Worm (Caenorhabditis elegans) whole organism, young adult: ENCODE measurements around the gene srh-111.
A peak's percentile ranks its signal among the peaks of the same experiment; 100 is the strongest.
"Not testable (repeated sequence)": the region's sequence is repeated elsewhere in the genome, so short reads cannot be mapped to it uniquely, and the experiment has no call there.

Experiments used
- B0019.2 ChIP-seq: fragments of 200-800 bp; sonication (Bioruptor generic); conservative IDR thresholded peaks from 2 replicates; pipeline ENCODE4 v1.3.6; 2022; ENCODE audit warnings: missing genetic modification reagents, missing genetic modification characterization, missing compliant biosample characterization
- C06A6.2 ChIP-seq: fragments of 200-800 bp; sonication (Bioruptor generic); conservative IDR thresholded peaks from 2 replicates; pipeline ENCODE4 v1.3.6; 2022; ENCODE audit warnings: missing genetic modification characterization, missing compliant biosample characterization
- C17E4.6 ChIP-seq: fragments of 200-800 bp; sonication (Bioruptor generic); IDR thresholded peaks from 2 replicates; pipeline ENCODE4 v1.3.6; 2022; ENCODE audit warnings: missing genetic modification reagents, missing genetic modification characterization, missing compliant biosample characterization
- F52B5.7 ChIP-seq: sonication (generic microtip); optimal IDR thresholded peaks from 2 replicates; lab custom pipeline; 2016; ENCODE audit warnings: mild to moderate bottlenecking, missing genetic modification characterization, missing compliant biosample characterization
- T07F8.4 ChIP-seq: sonication (generic microtip); optimal IDR thresholded peaks from 2 replicates; lab custom pipeline; 2016; ENCODE audit warnings: mild to moderate bottlenecking, missing genetic modification characterization, moderate library complexity, missing compliant biosample characterization
- Y79H2A.3 ChIP-seq: fragments of 200-800 bp; sonication (Bioruptor generic); conservative IDR thresholded peaks from 2 replicates; pipeline ENCODE4 v1.3.6; 2022; ENCODE audit warnings: missing genetic modification reagents, missing genetic modification characterization, missing compliant biosample characterization
- aptf-2 ChIP-seq: fragments of 200-800 bp; sonication (Bioruptor generic); conservative IDR thresholded peaks from 2 replicates; pipeline ENCODE4 v1.3.6; 2022; ENCODE audit warnings: missing genetic modification reagents, missing genetic modification characterization, missing compliant biosample characterization
- bed-1 ChIP-seq: fragments of 200-800 bp; sonication (Bioruptor generic); IDR thresholded peaks from 2 replicates; pipeline ENCODE4 v1.3.6; 2022; ENCODE audit warnings: missing genetic modification reagents, missing genetic modification characterization, missing compliant biosample characterization
- ccch-3 ChIP-seq: fragments of 200-800 bp; sonication (Bioruptor generic); optimal IDR thresholded peaks from 2 replicates; lab custom pipeline; 2018; ENCODE audit warnings: mild to moderate bottlenecking, missing genetic modification characterization, missing compliant biosample characterization
- cebp-1 ChIP-seq, 2 experiments: fragments of 200-800 bp in 1 of 2; sonication (Bioruptor generic) in 1 of 2; sonication (generic microtip) in 1 of 2; IDR thresholded peaks in 1 of 2; optimal IDR thresholded peaks in 1 of 2; 2 replicates each; pipeline versions ENCODE4 v1.3.6 to Lab custom; 2017 to 2022; ENCODE audit warnings: missing compliant biosample characterization in 2 of 2, missing genetic modification characterization in 2 of 2, mild to moderate bottlenecking in 1 of 2, missing genetic modification reagents in 1 of 2, moderate library complexity in 1 of 2
- cebp-2 ChIP-seq: fragments of 200-800 bp; sonication (Bioruptor generic); IDR thresholded peaks from 2 replicates; pipeline ENCODE4 v1.3.6; 2022; ENCODE audit warnings: missing genetic modification characterization, missing compliant biosample characterization
- ceh-79 ChIP-seq: sonication (generic microtip); optimal IDR thresholded peaks from 2 replicates; lab custom pipeline; 2017; ENCODE audit warnings: mild to moderate bottlenecking, missing genetic modification characterization, missing compliant biosample characterization
- chd-7 ChIP-seq: sonication (generic microtip); optimal IDR thresholded peaks from 2 replicates; lab custom pipeline; 2016; ENCODE audit warnings: mild to moderate bottlenecking, missing genetic modification characterization, moderate library complexity, missing compliant biosample characterization
- egl-44 ChIP-seq: fragments of 200-800 bp; sonication (Bioruptor generic); IDR thresholded peaks from 2 replicates; pipeline ENCODE4 v1.3.6; 2022; ENCODE audit warnings: missing genetic modification reagents, missing genetic modification characterization, missing compliant biosample characterization
- ets-4 ChIP-seq: fragments of 200-800 bp; sonication (Bioruptor generic); optimal IDR thresholded peaks from 2 replicates; lab custom pipeline; 2018; ENCODE audit warnings: mild to moderate bottlenecking, missing genetic modification characterization, missing compliant biosample characterization
- him-1 ChIP-seq: sonication (generic microtip); optimal IDR thresholded peaks from 2 replicates; lab custom pipeline; 2016; ENCODE audit warnings: missing genotype, missing genetic modification reagents, missing genetic modification characterization, missing compliant biosample characterization
- hlh-12 ChIP-seq: sonication (generic microtip); optimal IDR thresholded peaks from 2 replicates; lab custom pipeline; 2016; ENCODE audit warnings: missing genetic modification characterization, missing compliant biosample characterization
- hlh-26 ChIP-seq: fragments of 200-800 bp; sonication (Bioruptor generic); conservative IDR thresholded peaks from 2 replicates; pipeline ENCODE4 v1.3.6; 2022; ENCODE audit warnings: missing genetic modification reagents, missing genetic modification characterization, missing compliant biosample characterization
- hrde-1 ChIP-seq: sonication (generic microtip); optimal IDR thresholded peaks from 2 replicates; lab custom pipeline; 2016; ENCODE audit warnings: missing genetic modification characterization, mild to moderate bottlenecking, missing compliant biosample characterization, moderate library complexity, missing genotype, missing genetic modification reagents, borderline replicate concordance
- hsf-1 ChIP-seq: fragments of 200-800 bp; sonication (Bioruptor generic); IDR thresholded peaks from 2 replicates; pipeline ENCODE4 v1.3.6; 2022; ENCODE audit warnings: missing genetic modification reagents, missing genetic modification characterization, missing compliant biosample characterization
- let-607 ChIP-seq, 2 experiments: fragments of 200-800 bp in 1 of 2; sonication (Bioruptor generic) in 1 of 2; sonication (generic microtip) in 1 of 2; optimal IDR thresholded peaks; 2 replicates each; lab custom pipeline; 2016 to 2018; ENCODE audit warnings: mild to moderate bottlenecking in 2 of 2, missing compliant biosample characterization in 2 of 2, missing genetic modification characterization in 2 of 2, moderate library complexity in 2 of 2, missing genotype in 1 of 2
- lin-26 ChIP-seq: fragments of 200-800 bp; sonication (Bioruptor generic); IDR thresholded peaks from 2 replicates; pipeline ENCODE4 v1.3.6; 2022; ENCODE audit warnings: missing genetic modification reagents, missing genetic modification characterization, missing compliant biosample characterization
- lsl-1 ChIP-seq: fragments of 200-800 bp; sonication (Bioruptor generic); optimal IDR thresholded peaks from 2 replicates; lab custom pipeline; 2018; ENCODE audit warnings: mild to moderate bottlenecking, missing genetic modification characterization, moderate library complexity, missing compliant biosample characterization
- madf-3 ChIP-seq: fragments of 200-800 bp; sonication (Bioruptor generic); IDR thresholded peaks from 2 replicates; pipeline ENCODE4 v1.3.6; 2022; ENCODE audit warnings: missing genetic modification reagents, missing genetic modification characterization, missing compliant biosample characterization
- mcd-1 ChIP-seq: fragments of 200-800 bp; sonication (Bioruptor generic); IDR thresholded peaks from 2 replicates; pipeline ENCODE4 v1.3.6; 2022; ENCODE audit warnings: missing genetic modification reagents, missing genetic modification characterization, missing compliant biosample characterization
- mes-4 ChIP-seq: sonication (generic microtip); optimal IDR thresholded peaks from 2 replicates; lab custom pipeline; 2016; ENCODE audit warnings: missing genotype, missing genetic modification characterization, missing compliant biosample characterization
- nfya-1 ChIP-seq: sonication (generic microtip); optimal IDR thresholded peaks from 2 replicates; lab custom pipeline; 2017; ENCODE audit warnings: antibody characterized with exemption, missing compliant biosample characterization, missing genetic modification characterization, borderline replicate concordance; ENCODE audit not compliant: insufficient read depth
- nfyb-1 ChIP-seq: fragments of 200-800 bp; sonication (Bioruptor generic); IDR thresholded peaks from 2 replicates; pipeline ENCODE4 v1.3.6; 2022; ENCODE audit warnings: missing genetic modification reagents, missing genetic modification characterization, missing compliant biosample characterization
- nhr-179 ChIP-seq: sonication (generic microtip); optimal IDR thresholded peaks from 2 replicates; lab custom pipeline; 2016; ENCODE audit warnings: mild to moderate bottlenecking, missing genetic modification characterization, missing compliant biosample characterization
- nhr-27 ChIP-seq: fragments of 200-800 bp; sonication (Bioruptor generic); optimal IDR thresholded peaks from 2 replicates; lab custom pipeline; 2018; ENCODE audit warnings: mild to moderate bottlenecking, missing genetic modification characterization, moderate library complexity, missing compliant biosample characterization
- nhr-80 ChIP-seq: sonication (generic microtip); optimal IDR thresholded peaks from 2 replicates; lab custom pipeline; 2016; ENCODE audit warnings: missing genetic modification characterization, missing compliant biosample characterization
- nhr-90 ChIP-seq: sonication (generic microtip); optimal IDR thresholded peaks from 2 replicates; lab custom pipeline; 2016; ENCODE audit warnings: missing genotype, mild to moderate bottlenecking, missing genetic modification characterization, missing compliant biosample characterization
- snpc-4 ChIP-seq, 5 experiments: fragments of 150-350 bp in 1 of 5; sonication (generic microtip) in 4 of 5; optimal IDR thresholded peaks; 2 replicates each; lab custom pipeline; 2014 to 2018; ENCODE audit warnings: missing genetic modification characterization in 5 of 5, missing biosample characterization in 3 of 5, antibody characterized with exemption in 2 of 5, mild to moderate bottlenecking in 2 of 5, missing compliant biosample characterization in 2 of 5, missing genotype in 2 of 5, moderate library complexity in 2 of 5, missing genetic modification reagents in 1 of 5
- zfh-2 ChIP-seq: fragments of 200-800 bp; sonication (Bioruptor generic); conservative IDR thresholded peaks from 2 replicates; pipeline ENCODE4 v1.3.6; 2022; ENCODE audit warnings: missing genetic modification reagents, missing genetic modification characterization, missing compliant biosample characterization
- ztf-18 ChIP-seq: sonication (generic microtip); optimal IDR thresholded peaks from 2 replicates; lab custom pipeline; 2016; ENCODE audit warnings: missing genotype, mild to moderate bottlenecking, missing genetic modification characterization, missing compliant biosample characterization

Gene srh-111

ce11 chrV:17469180-17469579, 15.8 kb downstream of the srh-111 start, which contains the start of gene F20E11.17:
Gene F20E11.17, minus strand, starts transcription at chrV:17469280.
- TF ChIP-seq him-1 (tag; lab: Kevin White, UChicago), result no peak
- TF ChIP-seq hrde-1 (tag; lab: Kevin White, UChicago), result no peak
- no peak for TF ChIP-seq hsf-1 (GFP tag; lab: Robert Waterston, UW)
- no peak for TF ChIP-seq nfya-1 (tag; lab: Kevin White, UChicago)
- no peak for TF ChIP-seq nhr-80 (tag; lab: Kevin White, UChicago)
- TF ChIP-seq nhr-179 (tag; lab: Kevin White, UChicago), result no peak
- TF ChIP-seq hlh-26 (GFP tag; lab: Robert Waterston, UW), result no peak
- TF ChIP-seq mcd-1 (GFP tag; lab: Robert Waterston, UW), result no peak
- no peak for TF ChIP-seq C06A6.2 (GFP tag; lab: Robert Waterston, UW)
- no peak for TF ChIP-seq let-607 (tag; optimal IDR thresholded peaks at IDR 0.05; lab: Kevin White, UChicago)

- no peak for TF ChIP-seq mes-4 (tag; lab: Kevin White, UChicago)
- no peak for TF ChIP-seq snpc-4 (GFP tag; optimal IDR thresholded peaks at IDR 0.05; lab: Kevin White, UChicago)
- peak in 1 of 4 experiments; percentile 59 for TF ChIP-seq snpc-4 (tag; optimal IDR thresholded peaks at IDR 0.05; lab: Kevin White, UChicago)
- TF ChIP-seq, all 124 proteins: peak for 1
Measured at ce11 chrV:17467881-17468280, 17.1 kb downstream of the srh-111 start.

- TF ChIP-seq hrde-1 (tag; lab: Kevin White, UChicago), result no peak
- TF ChIP-seq C17E4.6 (GFP tag; lab: Robert Waterston, UW), result no peak
- TF ChIP-seq chd-7 (tag; lab: Kevin White, UChicago), result no peak
- TF ChIP-seq madf-3 (GFP tag; lab: Robert Waterston, UW), result no peak
- no peak for TF ChIP-seq lin-26 (GFP tag; lab: Robert Waterston, UW)
- TF ChIP-seq zfh-2 (GFP tag; lab: Robert Waterston, UW), result no peak
- TF ChIP-seq B0019.2 (GFP tag; lab: Robert Waterston, UW), result no peak
- no peak for TF ChIP-seq ceh-79
- TF ChIP-seq cebp-1 (GFP tag; IDR thresholded peaks at IDR 0.05; lab: Robert Waterston, UW), result no peak
- TF ChIP-seq cebp-1 (tag; optimal IDR thresholded peaks at IDR 0.05; lab: Kevin White, UChicago), result no peak
- no peak for TF ChIP-seq aptf-2 (GFP tag; lab: Robert Waterston, UW)
- no peak for TF ChIP-seq bed-1 (GFP tag; lab: Robert Waterston, UW)
- no peak for TF ChIP-seq lsl-1 (GFP tag; lab: Kevin White, UChicago)
- TF ChIP-seq hlh-12 (tag; lab: Kevin White, UChicago), result no peak
- TF ChIP-seq, all 124 proteins: peak for 0
Measured at ce11 chrV:17466751-17467150, 18.2 kb downstream of the srh-111 start, which contains the start of gene srw-72. Gene srw-72, plus strand, starts transcription at chrV:17467051.

ce11 chrV:17464278-17464677, 20.7 kb downstream of the srh-111 start, which contains the start of gene F20E11.7:
Gene F20E11.7, plus strand, starts transcription at chrV:17464578.
- not testable (repeated sequence) for TF ChIP-seq ztf-18 (tag; lab: Kevin White, UChicago); mes-4 (tag; lab: Kevin White, UChicago); ets-4 (GFP tag; lab: Kevin White, UChicago)

ce11 chrV:17460061-17460460, 24.9 kb downstream of the srh-111 start, which contains the start of gene srz-48:
Gene srz-48, minus strand, starts transcription at chrV:17460161.
- no peak for TF ChIP-seq nhr-80 (tag; lab: Kevin White, UChicago)
- TF ChIP-seq nhr-90 (tag; lab: Kevin White, UChicago), result no peak
- no peak for TF ChIP-seq B0019.2 (GFP tag; lab: Robert Waterston, UW)
- TF ChIP-seq him-1 (tag; lab: Kevin White, UChicago), result no peak
- no peak for TF ChIP-seq egl-44
- no peak for TF ChIP-seq nhr-27
- TF ChIP-seq F52B5.7 (tag; lab: Kevin White, UChicago), result no peak
- TF ChIP-seq T07F8.4 (tag; lab: Kevin White, UChicago), result no peak
- no peak for TF ChIP-seq nfyb-1 (GFP tag; lab: Robert Waterston, UW)
- no peak for TF ChIP-seq cebp-2 (GFP tag; lab: Robert Waterston, UW)
- no peak for TF ChIP-seq ccch-3 (GFP tag; lab: Kevin White, UChicago)
- no peak for TF ChIP-seq Y79H2A.3
